Worm (Caenorhabditis elegans) whole organism, late embryonic: ENCODE measurements around the gene C34D10.5.

ENCODE experiments used
- T23F11.4 ChIP-seq: fragments of 200-800 bp; sonication (Bioruptor generic); optimal IDR thresholded peaks from 2 replicates; lab custom pipeline; 2018; ENCODE audit warnings: mild to moderate bottlenecking, missing genetic modification characterization, missing compliant biosample characterization
- ahr-1 ChIP-seq: sonication (generic microtip); optimal IDR thresholded peaks from 2 replicates; lab custom pipeline; 2016; ENCODE audit warnings: missing genetic modification characterization, missing compliant biosample characterization
- che-1 ChIP-seq: sonication (generic microtip); optimal IDR thresholded peaks from 2 replicates; lab custom pipeline; 2016; ENCODE audit warnings: mild to moderate bottlenecking, missing genetic modification characterization, missing compliant biosample characterization
- elt-2 ChIP-seq: sonication (generic microtip); optimal IDR thresholded peaks from 2 replicates; lab custom pipeline; 2016; ENCODE audit warnings: missing genetic modification reagents, missing genetic modification characterization, missing compliant biosample characterization
- fkh-10 ChIP-seq: fragments of 150-350 bp; optimal IDR thresholded peaks from 2 replicates; lab custom pipeline; 2014; ENCODE audit warnings: missing biosample characterization, missing genetic modification reagents, missing genetic modification characterization
- hlh-30 ChIP-seq: sonication (generic microtip); optimal IDR thresholded peaks from 2 replicates; lab custom pipeline; 2017; ENCODE audit warnings: antibody characterized with exemption, missing genetic modification characterization, missing compliant biosample characterization; ENCODE audit not compliant: insufficient read depth
- nhr-11 ChIP-seq: fragments of 150-350 bp; optimal IDR thresholded peaks from 2 replicates; lab custom pipeline; 2014; ENCODE audit warnings: missing biosample characterization, missing genetic modification characterization

DNA sequence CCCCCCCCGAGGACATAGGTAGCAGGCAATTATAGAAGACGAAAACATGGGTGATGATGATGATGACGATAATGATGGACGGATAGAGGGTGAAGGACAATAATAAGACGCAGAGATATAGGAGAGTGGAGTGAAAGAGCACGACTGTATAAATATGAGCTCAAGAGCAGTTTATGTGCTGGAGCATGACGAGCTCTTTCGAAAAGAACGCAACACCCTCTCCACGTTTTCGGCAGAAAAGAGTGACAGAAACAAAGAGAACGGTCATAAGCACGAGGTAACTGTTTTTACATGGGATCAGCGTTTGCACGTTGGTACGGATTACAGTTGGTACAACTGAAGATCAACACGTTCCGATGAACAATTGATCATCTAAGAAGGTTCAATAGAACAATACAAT, 18.9 kb upstream of the C34D10.5 start:
- no peak for TF ChIP-seq che-1 (tag; lab: Kevin White, UChicago)
- no peak for TF ChIP-seq fkh-10
- no peak for TF ChIP-seq ahr-1
- TF ChIP-seq elt-2 (tag; lab: Kevin White, UChicago): no peak
- TF ChIP-seq T23F11.4 (GFP tag; lab: Kevin White, UChicago): no peak
- TF ChIP-seq hlh-30 (tag; lab: Kevin White, UChicago): no peak
- TF ChIP-seq nhr-11 (tag; lab: Kevin White, UChicago): no peak
